Worm (Caenorhabditis elegans) whole organism, L1 larva: ENCODE data around the gene mua-6.
A peak's percentile ranks its signal among the peaks of the same experiment; 100 is the strongest.

Experiments
- C16A3.4 ChIP-seq: fragments of 150-350 bp; optimal IDR thresholded peaks from 2 replicates; lab custom pipeline; 2014; ENCODE audit warnings: missing biosample characterization, missing genetic modification characterization
- F16B12.6 ChIP-seq: fragments of 150-350 bp; optimal IDR thresholded peaks from 2 replicates; lab custom pipeline; 2014; ENCODE audit warnings: missing biosample characterization, missing genetic modification characterization
- alr-1 ChIP-seq: fragments of 200-800 bp; sonication (Bioruptor generic); optimal IDR thresholded peaks from 2 replicates; lab custom pipeline; 2018; ENCODE audit warnings: borderline replicate concordance, mild to moderate bottlenecking, missing genetic modification characterization, missing compliant biosample characterization
- ama-1 ChIP-seq: fragments of 150-350 bp; optimal IDR thresholded peaks from 2 replicates; lab custom pipeline; 2014
- blmp-1 ChIP-seq: fragments of 150-350 bp; optimal IDR thresholded peaks from 2 replicates; lab custom pipeline; 2014; ENCODE audit warnings: missing biosample characterization, missing genetic modification characterization
- ceh-8 ChIP-seq: fragments of 200-800 bp; sonication (Bioruptor generic); optimal IDR thresholded peaks from 2 replicates; lab custom pipeline; 2018; ENCODE audit warnings: mild to moderate bottlenecking, missing genetic modification characterization, moderate library complexity, missing compliant biosample characterization
- ces-1 ChIP-seq: fragments of 150-350 bp; optimal IDR thresholded peaks from 2 replicates; lab custom pipeline; 2014; ENCODE audit warnings: missing biosample characterization, missing genetic modification reagents, missing genetic modification characterization
- dpl-1 ChIP-seq, 3 experiments: fragments of 150-350 bp in 2 of 3; sonication (generic microtip) in 1 of 3; optimal IDR thresholded peaks; 2 replicates each; lab custom pipeline; 2014 to 2017; ENCODE audit warnings: missing biosample characterization in 3 of 3, missing genetic modification characterization in 3 of 3, missing genetic modification reagents in 3 of 3
- efl-1 ChIP-seq, 4 experiments: fragments of 150-350 bp; optimal IDR thresholded peaks in 3 of 4; peaks in 1 of 4; 1 replicate in 1 of 4; 2 replicates in 3 of 4; lab custom pipeline; 2014; ENCODE audit warnings: missing biosample characterization in 2 of 4, missing genetic modification characterization in 2 of 4, missing genetic modification reagents in 2 of 4
- egl-13 ChIP-seq: sonication (generic microtip); optimal IDR thresholded peaks from 2 replicates; lab custom pipeline; 2016; ENCODE audit warnings: missing genotype, missing genetic modification reagents, missing genetic modification characterization, missing compliant biosample characterization
- fkh-10 ChIP-seq: sonication (generic microtip); optimal IDR thresholded peaks from 2 replicates; lab custom pipeline; 2017; ENCODE audit warnings: missing biosample characterization, missing genetic modification reagents, missing genetic modification characterization
- fkh-8 ChIP-seq: sonication (generic microtip); optimal IDR thresholded peaks from 2 replicates; lab custom pipeline; 2016; ENCODE audit warnings: mild to moderate bottlenecking, missing genetic modification characterization, missing compliant biosample characterization
- fos-1 ChIP-seq: fragments of 150-350 bp; optimal IDR thresholded peaks from 2 replicates; lab custom pipeline; 2014; ENCODE audit warnings: missing biosample characterization, missing genetic modification characterization
- hlh-17 ChIP-seq: fragments of 200-800 bp; sonication (Bioruptor generic); optimal IDR thresholded peaks from 2 replicates; lab custom pipeline; 2018; ENCODE audit warnings: missing genetic modification characterization, mild to moderate bottlenecking, missing compliant biosample characterization, moderate library complexity, borderline replicate concordance
- lin-13 ChIP-seq: fragments of 150-350 bp; optimal IDR thresholded peaks from 2 replicates; lab custom pipeline; 2014; ENCODE audit warnings: missing biosample characterization, missing genetic modification reagents, missing genetic modification characterization
- lin-14 ChIP-seq: fragments of 200-800 bp; sonication (Bioruptor generic); optimal IDR thresholded peaks from 2 replicates; lab custom pipeline; 2018; ENCODE audit warnings: mild to moderate bottlenecking, missing genetic modification characterization, moderate library complexity, missing compliant biosample characterization
- lin-35 ChIP-seq, 2 experiments: fragments of 150-350 bp; optimal IDR thresholded peaks; 2 replicates each; lab custom pipeline; 2014; ENCODE audit warnings: missing biosample characterization in 2 of 2, missing genetic modification characterization in 2 of 2, missing genetic modification reagents in 2 of 2
- lin-39 ChIP-seq: fragments of 150-350 bp; optimal IDR thresholded peaks from 2 replicates; lab custom pipeline; 2014; ENCODE audit warnings: missing biosample characterization, missing genetic modification reagents, missing genetic modification characterization
- lsy-2 ChIP-seq, 2 experiments: fragments of 150-350 bp; optimal IDR thresholded peaks; 2 replicates each; lab custom pipeline; 2014; ENCODE audit warnings: missing biosample characterization in 2 of 2, missing genetic modification characterization in 2 of 2
- mab-9 ChIP-seq: fragments of 200-800 bp; sonication (Bioruptor generic); IDR thresholded peaks from 2 replicates; pipeline ENCODE4 v1.3.6; 2022; ENCODE audit warnings: missing genetic modification reagents, missing genetic modification characterization, missing compliant biosample characterization
- mdl-1 ChIP-seq, 2 experiments: fragments of 150-350 bp; optimal IDR thresholded peaks; 2 replicates each; lab custom pipeline; 2014 to 2017; ENCODE audit warnings: missing biosample characterization in 2 of 2, missing genetic modification characterization in 2 of 2, inconsistent platforms in 1 of 2
- mep-1 ChIP-seq: fragments of 150-350 bp; optimal IDR thresholded peaks from 2 replicates; lab custom pipeline; 2014; ENCODE audit warnings: missing biosample characterization, missing genetic modification characterization
- nhr-11 ChIP-seq: fragments of 150-350 bp; optimal IDR thresholded peaks from 2 replicates; lab custom pipeline; 2014; ENCODE audit warnings: missing biosample characterization, missing genetic modification characterization
- nhr-19 ChIP-seq: fragments of 200-800 bp; sonication (Bioruptor generic); conservative IDR thresholded peaks from 2 replicates; pipeline ENCODE4 v1.3.6; 2022; ENCODE audit warnings: missing genetic modification characterization, missing compliant biosample characterization
- nhr-20 ChIP-seq: sonication (generic microtip); optimal IDR thresholded peaks from 2 replicates; lab custom pipeline; 2016; ENCODE audit warnings: mild to moderate bottlenecking, missing genetic modification characterization, missing compliant biosample characterization
- nhr-47 ChIP-seq: sonication (generic microtip); optimal IDR thresholded peaks from 2 replicates; lab custom pipeline; 2016; ENCODE audit warnings: mild to moderate bottlenecking, missing genetic modification characterization, moderate library complexity, missing compliant biosample characterization
- nhr-71 ChIP-seq: sonication (generic microtip); optimal IDR thresholded peaks from 2 replicates; lab custom pipeline; 2016; ENCODE audit warnings: mild to moderate bottlenecking, missing genetic modification characterization, moderate library complexity, missing compliant biosample characterization
- nhr-77 ChIP-seq: fragments of 150-350 bp; optimal IDR thresholded peaks from 2 replicates; lab custom pipeline; 2014; ENCODE audit warnings: missing biosample characterization, missing genetic modification characterization
- nhr-85 ChIP-seq: sonication (generic microtip); peaks from one replicate; lab custom pipeline; 2016; ENCODE audit warnings: missing genetic modification characterization, inconsistent platforms, missing compliant biosample characterization
- nhr-90 ChIP-seq: sonication (generic microtip); optimal IDR thresholded peaks from 2 replicates; lab custom pipeline; 2016; ENCODE audit warnings: mild to moderate bottlenecking, missing genetic modification characterization, missing compliant biosample characterization; ENCODE audit not compliant: poor library complexity
- pax-3 ChIP-seq: fragments of 200-800 bp; sonication (Bioruptor generic); optimal IDR thresholded peaks from 2 replicates; lab custom pipeline; 2018; ENCODE audit warnings: mild to moderate bottlenecking, missing genetic modification characterization, moderate library complexity, missing compliant biosample characterization
- rnt-1 ChIP-seq: sonication (generic microtip); optimal IDR thresholded peaks from 2 replicates; lab custom pipeline; 2016; ENCODE audit warnings: mild to moderate bottlenecking, missing genetic modification characterization, moderate library complexity, missing compliant biosample characterization
- skn-1 ChIP-seq: fragments of 150-350 bp; optimal IDR thresholded peaks from 2 replicates; lab custom pipeline; 2014; ENCODE audit warnings: missing biosample characterization, missing genetic modification characterization
- snpc-4 ChIP-seq: fragments of 150-350 bp; optimal IDR thresholded peaks from 2 replicates; lab custom pipeline; 2014; ENCODE audit warnings: missing biosample characterization, missing genetic modification characterization
- snu-23 ChIP-seq: sonication (generic microtip); optimal IDR thresholded peaks from 2 replicates; lab custom pipeline; 2016; ENCODE audit warnings: missing genetic modification characterization, missing compliant biosample characterization
- tbx-2 ChIP-seq: sonication (generic microtip); optimal IDR thresholded peaks from 2 replicates; lab custom pipeline; 2016; ENCODE audit warnings: missing genetic modification characterization, missing compliant biosample characterization
- tlp-1 ChIP-seq: fragments of 150-350 bp; optimal IDR thresholded peaks from 2 replicates; lab custom pipeline; 2014; ENCODE audit warnings: missing biosample characterization, missing genetic modification characterization
- unc-86 ChIP-seq: sonication (generic microtip); optimal IDR thresholded peaks from 2 replicates; lab custom pipeline; 2016; ENCODE audit warnings: missing genetic modification characterization, missing compliant biosample characterization
- unc-98 ChIP-seq: fragments of 200-800 bp; sonication (Bioruptor generic); IDR thresholded peaks from 2 replicates; pipeline ENCODE4 v1.3.6; 2022; ENCODE audit warnings: missing genetic modification characterization, missing compliant biosample characterization
- ztf-4 ChIP-seq: fragments of 150-350 bp; optimal IDR thresholded peaks from 2 replicates; lab custom pipeline; 2014; ENCODE audit warnings: missing biosample characterization, missing genetic modification characterization

Gene mua-6

ce11 chrX:16290536-16290935 lies 25.1 kb upstream of the mua-6 start (continued):
- TF ChIP-seq unc-98 (GFP tag; lab: Robert Waterston, UW) (no peak), skn-1 (tag; lab: Kevin White, UChicago) (no peak), fkh-10 (GFP tag; lab: Kevin White, UChicago) (no peak), rnt-1 (tag; lab: Kevin White, UChicago) (no peak), tbx-2 (tag; lab: Kevin White, UChicago) (no peak), mep-1 (tag; lab: Kevin White, UChicago) (no peak), blmp-1 (peak; percentile 22), lin-35 (GFP tag; optimal IDR thresholded peaks at IDR 0.05; lab: Kevin White, UChicago) (peak in 1 of 2 experiments; percentile 22), ces-1 (GFP tag; lab: Kevin White, UChicago) (no peak), egl-13 (tag; lab: Kevin White, UChicago) (no peak), efl-1 (optimal IDR thresholded peaks at IDR 0.05; lab: Kevin White, UChicago) (no peak), efl-1 (GFP tag; optimal IDR thresholded peaks at IDR 0.05 in 1 of 2; lab: Kevin White, UChicago) (no peak), mdl-1 (tag; optimal IDR thresholded peaks at IDR 0.05; lab: Kevin White, UChicago) (peak in 1 of 2 experiments; percentile 52), dpl-1 (GFP tag; optimal IDR thresholded peaks at IDR 0.05; lab: Kevin White, UChicago) (no peak), mab-9 (GFP tag; lab: Robert Waterston, UW) (no peak), ama-1 (lab: Kevin White, UChicago) (no peak), F16B12.6 (tag; lab: Kevin White, UChicago) (no peak), lin-39 (no peak)

- no peak for TF ChIP-seq nhr-47 (tag; lab: Kevin White, UChicago)
- peak; percentile 91 for TF ChIP-seq snpc-4 (tag; lab: Kevin White, UChicago)
Measured at ce11 chrX:16289635-16290034, 24.1 kb upstream of the mua-6 start.

ce11 chrX:16285151-16285550 lies 19.7 kb upstream of the mua-6 start:
- no peak for TF ChIP-seq efl-1 (optimal IDR thresholded peaks at IDR 0.05; lab: Kevin White, UChicago)
- TF ChIP-seq efl-1 (GFP tag; optimal IDR thresholded peaks at IDR 0.05 in 1 of 2; lab: Kevin White, UChicago), result no peak
- peak; percentile 31 for TF ChIP-seq nhr-90
- no peak for TF ChIP-seq fkh-10 (GFP tag; lab: Kevin White, UChicago)
- TF ChIP-seq tlp-1 (tag; lab: Kevin White, UChicago), result no peak
- no peak for TF ChIP-seq ceh-8
- TF ChIP-seq lin-35 (GFP tag; optimal IDR thresholded peaks at IDR 0.05; lab: Kevin White, UChicago), result peak in 1 of 2 experiments; percentile 16
- TF ChIP-seq unc-86, result no peak
- TF ChIP-seq nhr-19, result 0 out of 2 replicates have a peak, but pooled peaks have one; percentile 13
- no peak for TF ChIP-seq ztf-4 (tag; lab: Kevin White, UChicago)
- TF ChIP-seq pax-3 (tag; lab: Kevin White, UChicago), result no peak
- peak; percentile 6 for TF ChIP-seq nhr-85 (tag; lab: Kevin White, UChicago)
- TF ChIP-seq nhr-77 (tag; lab: Kevin White, UChicago), result no peak
- no peak for TF ChIP-seq C16A3.4 (tag; lab: Kevin White, UChicago)
- peak; percentile 35 for TF ChIP-seq nhr-47 (tag; lab: Kevin White, UChicago)
- TF ChIP-seq hlh-17, result no peak
- TF ChIP-seq alr-1 (tag; lab: Kevin White, UChicago), result no peak
- no peak for TF ChIP-seq lin-14 (GFP tag; lab: Kevin White, UChicago)
- TF ChIP-seq snu-23, result peak; percentile 49
- TF ChIP-seq nhr-20 (tag; lab: Kevin White, UChicago), result peak; percentile 4
- no peak for TF ChIP-seq fkh-8
- no peak for TF ChIP-seq nhr-11 (tag; lab: Kevin White, UChicago)
- peak; percentile 8 for TF ChIP-seq nhr-71 (tag; lab: Kevin White, UChicago)
- no peak for TF ChIP-seq lsy-2 (tag; optimal IDR thresholded peaks at IDR 0.05; lab: Kevin White, UChicago)
- no peak for TF ChIP-seq fos-1 (tag; lab: Kevin White, UChicago)
- TF ChIP-seq lin-13 (GFP tag; lab: Kevin White, UChicago), result no peak
